Fruit fly (Drosophila melanogaster): ENCODE results near the gene Tpt.

The Tpt gene

DNA sequence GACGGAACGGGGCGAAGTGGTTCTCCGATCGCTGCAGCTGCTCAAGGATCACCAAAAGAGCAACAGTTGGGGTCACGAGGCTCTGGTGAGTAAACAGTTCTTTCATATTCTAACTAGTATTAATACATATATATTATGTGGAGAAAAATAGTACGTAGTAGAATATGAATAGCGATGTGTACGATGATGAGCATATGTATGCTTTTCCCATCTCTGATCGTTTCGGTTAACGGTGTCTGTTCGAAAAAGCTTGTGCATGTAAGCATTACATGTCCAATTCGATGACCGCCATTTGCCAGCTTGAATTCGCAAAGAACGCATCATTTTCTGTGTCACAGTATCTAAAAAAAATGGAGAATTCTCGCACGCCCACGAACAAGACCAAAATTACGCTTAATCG, 7.6 kb upstream of the Tpt start, which contains the start of the genes Oseg1 and mtrm:
Oseg1 (minus strand) TSS at position 101 of the 400 bp plus-strand sequence.
mtrm (plus strand) TSS at position 288 of the 400 bp plus-strand sequence.
- no peak for TF ChIP-seq insv (optimal IDR thresholded peaks at IDR 0.05)
- no peak for TF ChIP-seq Myc (optimal IDR thresholded peaks at IDR 0.05)
- no peak for TF ChIP-seq h (optimal IDR thresholded peaks at IDR 0.05)
- TF ChIP-seq ttk (optimal IDR thresholded peaks at IDR 0.05): no peak
- no peak for TF ChIP-seq Sin3A (optimal IDR thresholded peaks at IDR 0.05)
- TF ChIP-seq psq (optimal IDR thresholded peaks at IDR 0.05): no peak

DNA sequence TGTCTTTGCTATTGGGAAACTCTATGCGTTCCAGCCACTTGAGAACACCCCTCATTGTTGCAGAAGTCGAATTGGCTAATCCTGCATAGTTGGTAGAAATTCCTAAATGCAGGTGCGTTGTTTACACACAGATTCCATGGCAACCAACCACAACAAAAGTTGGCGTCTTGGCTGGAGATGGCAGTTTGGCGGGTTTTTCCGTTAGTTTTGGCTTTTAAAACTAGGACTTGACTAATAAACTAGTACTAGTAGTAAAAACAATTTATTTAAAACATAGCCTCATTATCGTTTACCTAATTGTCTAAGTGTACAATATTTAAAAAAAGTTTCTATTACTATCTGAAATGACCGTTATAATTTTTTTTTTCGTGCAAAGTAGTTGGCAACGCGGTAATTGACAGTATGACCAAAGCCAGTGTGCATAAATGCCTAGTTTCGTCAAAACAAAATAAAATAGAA, 6.4 kb upstream of the Tpt start, which contains the start of gene Exo70:
Exo70 (plus strand) TSS at position 413 of the 459 bp plus-strand sequence.
- TF ChIP-seq Sin3A (optimal IDR thresholded peaks at IDR 0.05) (no peak), ttk (optimal IDR thresholded peaks at IDR 0.05) (no peak), h (optimal IDR thresholded peaks at IDR 0.05) (no peak), insv (optimal IDR thresholded peaks at IDR 0.05) (no peak), psq (optimal IDR thresholded peaks at IDR 0.05) (no peak), Myc (optimal IDR thresholded peaks at IDR 0.05) (no peak)

DNA sequence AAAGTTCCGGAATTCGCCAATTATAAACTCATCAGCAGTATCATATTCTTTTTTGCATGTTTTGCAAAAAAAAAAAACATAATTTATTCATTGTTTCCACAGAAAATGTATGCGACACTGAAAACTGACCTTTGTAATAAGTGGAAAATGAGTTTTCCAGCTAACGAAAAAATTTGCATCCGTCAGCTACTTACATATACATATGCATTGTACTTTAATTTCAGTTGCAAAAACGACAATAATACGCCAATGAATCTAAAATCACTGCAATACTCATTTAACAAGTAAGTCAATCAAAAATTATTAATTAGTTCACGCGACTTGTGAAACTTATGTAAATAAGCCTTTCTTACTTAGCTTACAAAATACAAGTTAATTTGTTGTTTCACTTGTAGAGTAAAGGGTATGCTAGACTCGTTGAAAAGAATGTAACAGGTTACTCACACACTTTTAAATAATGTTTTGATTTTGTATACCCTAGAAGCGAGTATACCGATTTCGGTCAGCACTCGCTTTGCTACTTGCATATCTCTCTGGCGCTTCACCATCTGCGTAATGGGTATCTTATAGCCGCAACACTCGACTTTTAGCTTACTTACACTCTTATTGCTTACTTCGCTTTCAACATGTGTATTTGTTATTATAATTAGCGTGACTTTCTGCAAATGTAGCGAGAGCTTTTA, 6.2 kb downstream of the Tpt start:
- TF ChIP-seq ttk (optimal IDR thresholded peaks at IDR 0.05) (no peak), psq (optimal IDR thresholded peaks at IDR 0.05) (no peak), insv (optimal IDR thresholded peaks at IDR 0.05) (no peak), Sin3A (optimal IDR thresholded peaks at IDR 0.05) (no peak), Myc (optimal IDR thresholded peaks at IDR 0.05) (no peak), h (optimal IDR thresholded peaks at IDR 0.05) (no peak)

DNA sequence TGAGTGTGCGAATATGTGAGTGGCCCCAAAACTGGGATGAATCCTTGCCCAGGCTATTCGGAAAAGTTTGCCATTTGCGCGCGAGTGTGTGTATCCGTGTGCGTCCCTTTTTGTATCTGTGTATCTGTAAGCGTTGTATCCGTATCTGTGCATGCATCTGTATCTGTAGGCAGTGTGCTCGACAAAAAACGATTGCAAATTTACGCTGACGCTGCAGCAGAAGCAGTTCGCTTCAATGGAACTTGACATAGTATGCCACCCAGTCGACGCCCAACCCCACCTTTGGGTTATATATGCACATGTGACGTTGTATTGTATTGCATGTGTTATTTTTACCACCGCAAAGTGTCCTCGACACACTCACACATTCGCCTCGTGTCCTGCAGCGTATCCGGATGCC, 8.9 kb downstream of the Tpt start:
- no peak for TF ChIP-seq h (optimal IDR thresholded peaks at IDR 0.05)
- TF ChIP-seq psq (optimal IDR thresholded peaks at IDR 0.05): no peak
- no peak for TF ChIP-seq Myc (optimal IDR thresholded peaks at IDR 0.05)

DNA sequence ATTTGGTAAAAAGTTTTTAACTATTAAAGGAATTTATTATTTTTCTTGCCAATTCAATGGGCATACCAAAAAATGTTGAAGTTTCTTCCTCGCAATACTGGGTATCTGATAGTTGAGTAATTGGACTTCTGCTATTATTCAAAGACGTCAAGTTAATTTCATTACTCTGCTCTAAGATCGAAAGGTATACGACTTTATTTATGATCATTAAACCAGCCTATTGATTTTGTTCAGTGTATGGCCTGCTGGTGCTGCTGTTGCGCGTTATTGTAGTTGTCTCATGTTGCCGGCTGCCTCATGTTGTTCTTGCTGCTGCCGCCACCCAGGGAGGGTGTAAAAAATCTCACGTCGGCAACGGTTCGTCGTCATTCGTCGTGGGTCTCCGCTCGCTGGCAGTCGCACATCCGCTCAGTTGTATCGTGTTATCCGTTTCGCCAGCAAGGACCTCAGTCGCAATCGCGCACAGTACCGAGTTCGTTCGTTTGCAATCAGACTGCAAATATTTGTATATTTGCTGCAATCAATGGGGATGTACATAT, 9.4 kb downstream of the Tpt start, which contains the start of gene CG7120:
CG7120 (plus strand) TSS at position 371 of the 539 bp plus-strand sequence.
- no peak for TF ChIP-seq Myc (optimal IDR thresholded peaks at IDR 0.05)
- no peak for TF ChIP-seq Sin3A (optimal IDR thresholded peaks at IDR 0.05)

DNA sequence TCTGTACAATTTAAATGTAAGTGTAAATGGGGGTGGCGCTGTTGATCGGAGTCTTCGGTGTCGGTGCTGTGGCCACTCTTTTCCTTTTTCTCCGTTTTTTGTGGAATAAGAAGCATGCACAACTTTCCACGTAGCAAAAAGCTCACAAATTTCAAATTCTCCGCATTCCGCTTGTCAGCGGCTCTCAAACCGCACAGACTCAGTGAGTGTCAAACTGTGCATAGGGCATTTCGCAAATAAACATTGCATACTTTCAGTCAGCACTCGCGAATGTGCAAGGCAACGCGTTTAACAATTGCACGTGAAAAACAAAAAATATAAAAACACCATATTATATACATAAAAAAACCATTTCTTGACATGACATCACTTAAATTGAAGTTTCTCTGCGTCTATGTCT, 10.1 kb downstream of the Tpt start:
- no peak for TF ChIP-seq Myc (optimal IDR thresholded peaks at IDR 0.05)

DNA sequence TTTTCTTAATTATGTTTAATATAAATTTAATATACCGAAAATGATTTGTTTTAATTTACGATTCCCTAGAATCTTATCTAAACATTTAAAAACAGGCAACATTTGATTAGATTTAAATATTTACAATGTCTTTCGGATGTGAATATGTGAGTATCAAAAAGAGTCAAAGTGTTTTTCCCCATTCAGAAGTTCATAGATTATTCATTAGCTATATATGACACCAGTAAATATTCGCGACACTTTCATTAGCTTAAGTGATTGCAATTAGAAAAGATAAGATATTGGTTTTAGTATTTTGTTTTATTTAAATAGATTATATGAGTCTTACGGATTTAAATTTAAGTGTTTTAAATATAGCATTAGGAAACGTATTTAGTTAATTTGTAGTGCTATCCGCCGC, 10.9 kb downstream of the Tpt start:
- TF ChIP-seq h (optimal IDR thresholded peaks at IDR 0.05) (no peak), insv (optimal IDR thresholded peaks at IDR 0.05) (no peak), psq (optimal IDR thresholded peaks at IDR 0.05) (no peak), Sin3A (optimal IDR thresholded peaks at IDR 0.05) (no peak), ttk (optimal IDR thresholded peaks at IDR 0.05) (no peak), Myc (optimal IDR thresholded peaks at IDR 0.05) (no peak)

DNA sequence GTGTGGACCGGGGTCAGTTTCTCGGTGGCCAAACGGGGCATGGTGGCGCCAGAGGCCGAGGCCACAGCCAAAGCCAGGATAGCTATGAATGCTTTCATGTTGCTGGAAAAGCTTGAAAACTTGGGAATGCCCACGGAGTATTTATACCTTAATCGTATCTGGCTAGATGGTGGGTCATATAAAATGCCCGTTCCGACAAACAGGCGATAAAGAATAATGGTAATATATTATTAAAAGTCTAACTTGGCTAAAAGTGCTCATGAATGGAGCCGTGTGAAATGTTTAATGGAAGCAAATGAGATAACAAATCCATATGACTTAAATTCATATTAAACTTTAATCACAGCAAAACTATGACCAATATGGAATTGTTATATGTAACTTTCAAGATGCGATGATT, 11.5 kb downstream of the Tpt start, which contains the start of gene Jon66Cii:
Jon66Cii (minus strand) TSS at position 101 of the 400 bp plus-strand sequence.
- TF ChIP-seq Sin3A (optimal IDR thresholded peaks at IDR 0.05) (no peak), ttk (optimal IDR thresholded peaks at IDR 0.05) (no peak), psq (optimal IDR thresholded peaks at IDR 0.05) (no peak)

DNA sequence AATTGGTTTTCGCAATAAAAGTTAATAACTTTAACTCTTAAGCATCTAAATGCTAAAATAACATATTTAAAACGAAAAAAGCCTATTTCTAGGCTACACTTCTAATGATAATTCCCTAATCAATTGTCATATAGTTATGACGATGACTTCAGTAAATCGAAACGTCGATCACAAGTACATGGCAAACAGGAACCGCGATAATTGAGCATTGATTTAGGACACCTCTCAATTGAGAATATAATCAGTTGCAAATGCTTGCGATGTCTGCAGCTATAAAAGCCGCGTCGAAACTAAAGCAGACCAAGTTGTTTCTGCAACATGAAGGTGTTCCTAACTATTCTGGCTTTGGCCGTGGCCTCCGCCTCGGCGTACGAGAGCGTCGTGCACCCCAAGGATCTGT, 13.8 kb downstream of the Tpt start, which contains the start of gene Jon66Ci:
Jon66Ci (plus strand) TSS at position 301 of the 400 bp plus-strand sequence.
- TF ChIP-seq h (optimal IDR thresholded peaks at IDR 0.05) (no peak), Myc (optimal IDR thresholded peaks at IDR 0.05) (no peak), Sin3A (optimal IDR thresholded peaks at IDR 0.05) (no peak), insv (optimal IDR thresholded peaks at IDR 0.05) (no peak), ttk (optimal IDR thresholded peaks at IDR 0.05) (no peak), psq (optimal IDR thresholded peaks at IDR 0.05) (no peak)

DNA sequence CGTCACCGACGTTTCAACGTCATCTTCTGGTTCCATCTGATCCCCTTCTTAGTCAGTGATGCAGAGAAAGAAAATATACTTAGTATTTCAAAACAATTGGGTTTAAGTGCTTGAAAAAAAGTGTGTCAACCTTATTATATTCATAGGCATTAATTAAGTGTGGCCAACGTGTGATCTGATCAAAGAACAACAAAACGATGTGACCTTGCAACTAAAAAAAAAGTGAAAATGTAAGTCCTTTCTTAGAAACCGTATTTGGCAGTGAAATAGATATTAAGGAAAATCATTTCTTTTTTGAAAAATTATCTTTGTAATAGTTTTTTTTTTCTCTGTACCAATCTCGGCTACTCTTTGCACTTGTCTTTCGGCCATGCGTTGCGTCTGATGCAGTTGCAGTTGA, 20.0 kb downstream of the Tpt start:
- TF ChIP-seq Myc (optimal IDR thresholded peaks at IDR 0.05) (no peak), Sin3A (optimal IDR thresholded peaks at IDR 0.05) (no peak), ttk (optimal IDR thresholded peaks at IDR 0.05) (no peak), insv (optimal IDR thresholded peaks at IDR 0.05) (no peak), psq (optimal IDR thresholded peaks at IDR 0.05) (no peak), h (optimal IDR thresholded peaks at IDR 0.05) (no peak)

DNA sequence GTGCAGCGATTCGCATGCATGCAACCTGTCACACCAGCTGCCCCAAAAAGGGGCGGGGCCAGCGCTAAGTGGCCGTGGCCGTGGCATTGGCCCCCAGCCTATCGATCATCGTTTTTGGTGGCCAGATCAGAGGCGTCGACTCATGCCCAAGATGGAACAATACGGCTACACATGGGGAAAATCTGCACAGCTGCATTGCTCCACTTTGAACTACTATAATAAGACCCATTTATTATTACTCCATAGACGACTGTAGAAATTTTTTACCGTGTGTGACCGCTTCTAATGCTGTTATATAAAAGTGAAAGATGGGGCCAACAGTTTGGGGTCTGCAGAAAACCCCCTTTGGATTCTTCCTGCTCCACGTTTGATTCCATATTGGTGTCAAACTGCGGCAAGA, 21.1 kb downstream of the Tpt start:
- no peak for TF ChIP-seq psq (optimal IDR thresholded peaks at IDR 0.05)
- TF ChIP-seq Myc (optimal IDR thresholded peaks at IDR 0.05): no peak
- TF ChIP-seq Sin3A (optimal IDR thresholded peaks at IDR 0.05): no peak
- TF ChIP-seq h (optimal IDR thresholded peaks at IDR 0.05): no peak
- TF ChIP-seq ttk (optimal IDR thresholded peaks at IDR 0.05): no peak
- no peak for TF ChIP-seq insv (optimal IDR thresholded peaks at IDR 0.05)

DNA sequence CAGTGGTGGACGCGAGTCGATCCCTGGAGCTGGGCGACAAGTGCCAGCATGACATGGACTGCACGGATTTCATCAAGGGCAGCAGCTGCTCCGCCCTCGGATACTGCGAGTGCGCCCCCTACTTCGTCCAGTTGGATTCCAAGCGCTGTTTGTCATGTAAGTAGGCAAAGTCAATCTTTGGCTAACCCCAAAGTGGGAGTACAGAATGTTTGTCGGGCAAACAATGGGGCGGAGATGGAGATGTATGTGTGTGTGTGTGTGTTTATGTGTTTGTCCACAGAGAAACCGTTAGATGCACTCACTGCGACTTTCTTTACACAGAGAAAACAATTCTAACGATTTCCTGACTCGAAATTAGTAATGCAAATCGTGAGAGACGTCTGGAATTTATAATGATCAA, 25.9 kb downstream of the Tpt start:
- no peak for TF ChIP-seq insv (optimal IDR thresholded peaks at IDR 0.05)
- TF ChIP-seq Sin3A (optimal IDR thresholded peaks at IDR 0.05): no peak
- TF ChIP-seq psq (optimal IDR thresholded peaks at IDR 0.05): no peak
- TF ChIP-seq h (optimal IDR thresholded peaks at IDR 0.05): no peak
- TF ChIP-seq ttk (optimal IDR thresholded peaks at IDR 0.05): no peak
- no peak for TF ChIP-seq Myc (optimal IDR thresholded peaks at IDR 0.05)

DNA sequence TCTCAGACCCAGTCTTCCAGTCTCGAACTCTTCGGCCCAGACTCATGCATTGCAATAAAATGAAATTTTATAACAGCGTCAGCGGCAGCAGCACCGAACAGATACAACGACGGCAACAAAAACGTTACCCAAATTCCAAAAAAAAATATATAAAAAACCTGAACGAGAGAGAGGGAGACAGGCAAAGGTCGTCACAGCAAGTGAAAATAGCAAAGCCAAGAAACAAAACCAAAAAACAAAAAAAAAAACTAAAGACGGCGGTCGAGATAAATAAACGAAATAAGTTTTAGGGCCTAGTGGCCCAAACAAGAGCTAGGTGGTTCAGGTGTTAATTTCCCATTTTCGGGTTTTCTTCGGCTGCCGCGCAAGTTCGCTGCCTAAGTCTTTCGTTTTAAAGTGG, 31.0 kb downstream of the Tpt start:
- no peak for TF ChIP-seq ttk (optimal IDR thresholded peaks at IDR 0.05)
- no peak for TF ChIP-seq Myc (optimal IDR thresholded peaks at IDR 0.05)
- no peak for TF ChIP-seq Sin3A (optimal IDR thresholded peaks at IDR 0.05)
- TF ChIP-seq psq (optimal IDR thresholded peaks at IDR 0.05): no peak
- TF ChIP-seq insv (optimal IDR thresholded peaks at IDR 0.05): no peak
- no peak for TF ChIP-seq h (optimal IDR thresholded peaks at IDR 0.05)

Measured in Kc167 (cell line).